Fruit fly (Drosophila melanogaster): ENCODE results near the gene Ugt36F1.

Ugt36F1 gene

dm6 chr2L:18843560-18843959, 24.4 kb downstream of the Ugt36F1 start (continued):
- TF ChIP-seq CG6808 (GFP tag; optimal IDR thresholded peaks at IDR 0.05) (no peak), Eip78C (GFP tag) (no peak), CG32006 (GFP tag; optimal IDR thresholded peaks at IDR 0.05) (no peak), dsx (GFP tag; optimal IDR thresholded peaks at IDR 0.05; ENCODE audit: poor library complexity, severe bottlenecking) (no peak), Hr39 (GFP tag; optimal IDR thresholded peaks at IDR 0.05) (peak; percentile 52), salr (GFP tag; optimal IDR thresholded peaks at IDR 0.05) (no peak), topi (GFP tag; optimal IDR thresholded peaks at IDR 0.05) (no peak), fkh (GFP tag; optimal IDR thresholded peaks at IDR 0.05) (no peak), spab (GFP tag; optimal IDR thresholded peaks at IDR 0.05) (no peak), CG11902 (GFP tag; optimal IDR thresholded peaks at IDR 0.05) (no peak), vri (GFP tag; optimal IDR thresholded peaks at IDR 0.05) (peak; percentile 64), fd85E (GFP tag; optimal IDR thresholded peaks at IDR 0.05) (no peak), Met (GFP tag; optimal IDR thresholded peaks at IDR 0.05) (peak; percentile 41), CG31627 (GFP tag; optimal IDR thresholded peaks at IDR 0.05) (peak; percentile 38), Sox14 (GFP tag; optimal IDR thresholded peaks at IDR 0.05) (no peak)

- TF ChIP-seq fd59A (GFP tag; optimal IDR thresholded peaks at IDR 0.05) (no peak), Hr4 (GFP tag; optimal IDR thresholded peaks at IDR 0.05) (no peak), CG4318 (GFP tag; optimal IDR thresholded peaks at IDR 0.05) (no peak), CG6276 (GFP tag; optimal IDR thresholded peaks at IDR 0.05) (no peak), CG9139 (GFP tag; optimal IDR thresholded peaks at IDR 0.05) (no peak), cyc (GFP tag; optimal IDR thresholded peaks at IDR 0.05) (no peak), dac (GFP tag; optimal IDR thresholded peaks at IDR 0.05) (no peak), Lpt (GFP tag; optimal IDR thresholded peaks at IDR 0.05) (no peak), CG8119 (GFP tag; IDR thresholded peaks at IDR 0.05) (no peak), vri (GFP tag; optimal IDR thresholded peaks at IDR 0.05) (no peak), eg (GFP tag; IDR thresholded peaks at IDR 0.05) (no peak), CG6808 (GFP tag; optimal IDR thresholded peaks at IDR 0.05) (no peak), CG6163 (GFP tag; IDR thresholded peaks at IDR 0.05) (no peak), spab (GFP tag; optimal IDR thresholded peaks at IDR 0.05) (no peak)
These were observed 25.3 kb downstream of the Ugt36F1 start, which contains the start of gene CG33120 for dm6 chr2L:18844479-18844878. CG33120 (minus strand) TSS chr2L:18844579.

- no peak for TF ChIP-seq eg (GFP tag; IDR thresholded peaks at IDR 0.05)
- TF ChIP-seq CG11902 (GFP tag; optimal IDR thresholded peaks at IDR 0.05): no peak
- TF ChIP-seq cyc (GFP tag; optimal IDR thresholded peaks at IDR 0.05): no peak
- TF ChIP-seq CG6163 (GFP tag; IDR thresholded peaks at IDR 0.05): peak; percentile 15; the same call in 1 of the 3 replicates
- TF ChIP-seq pdm3 (GFP tag; optimal IDR thresholded peaks at IDR 0.05): no peak
- no peak for TF ChIP-seq CG8319 (GFP tag; optimal IDR thresholded peaks at IDR 0.05)
- no peak for TF ChIP-seq CG1621 (tag; optimal IDR thresholded peaks at IDR 0.05)
- TF ChIP-seq CG11294 (GFP tag; IDR thresholded peaks at IDR 0.05): no peak
- no peak for TF ChIP-seq OdsH (GFP tag; optimal IDR thresholded peaks at IDR 0.05)
- TF ChIP-seq CG7368 (GFP tag; optimal IDR thresholded peaks at IDR 0.05): peak; percentile 23
- TF ChIP-seq ss (GFP tag; optimal IDR thresholded peaks at IDR 0.05): peak in 1 of 2 experiments; percentile 13
- TF ChIP-seq fd85E (GFP tag; optimal IDR thresholded peaks at IDR 0.05): no peak
- no peak for TF ChIP-seq Met (GFP tag; optimal IDR thresholded peaks at IDR 0.05)
- TF ChIP-seq net (GFP tag; optimal IDR thresholded peaks at IDR 0.05): no peak
- no peak for TF ChIP-seq Sox102F (GFP tag; optimal IDR thresholded peaks at IDR 0.05)
- no peak for TF ChIP-seq CG6854 (GFP tag; optimal IDR thresholded peaks at IDR 0.05)
- no peak for TF ChIP-seq Smox (GFP tag; optimal IDR thresholded peaks at IDR 0.05)
- no peak for TF ChIP-seq CG16779 (tag; optimal IDR thresholded peaks at IDR 0.05)
- TF ChIP-seq fd59A (GFP tag; optimal IDR thresholded peaks at IDR 0.05): no peak
- no peak for TF ChIP-seq CG10669 (GFP tag; optimal IDR thresholded peaks at IDR 0.05)
- peak; percentile 33 for TF ChIP-seq Eip78C (GFP tag)
- no peak for TF ChIP-seq CG8632 (GFP tag; optimal IDR thresholded peaks at IDR 0.05)
- TF ChIP-seq svp (GFP tag): peak; percentile 79
- no peak for TF ChIP-seq Hr4 (GFP tag; optimal IDR thresholded peaks at IDR 0.05)
- no peak for TF ChIP-seq lz (GFP tag; optimal IDR thresholded peaks at IDR 0.05)
- no peak for TF ChIP-seq CG15336 (GFP tag; IDR thresholded peaks at IDR 0.05)
- no peak for TF ChIP-seq CG3032 (tag; optimal IDR thresholded peaks at IDR 0.05)
These were observed 25.9 kb downstream of the Ugt36F1 start, which contains the start of gene CG17321 for dm6 chr2L:18844917-18845509. CG17321 (plus strand) TSS chr2L:18845184.
